Fruit fly (Drosophila melanogaster) whole organism, embryonic: ENCODE data around the gene CG32278.

ENCODE experiments used
- Atf3 ChIP-seq: fragments of 200-800 bp; sonication (Bioruptor generic); optimal IDR thresholded peaks from 3 replicates; lab custom pipeline; 2016; ENCODE audit warnings: missing biosample characterization, missing genetic modification characterization
- B-H1 ChIP-seq: fragments of 200-800 bp; sonication (Bioruptor generic); IDR thresholded peaks from 3 replicates; pipeline ENCODE4 v1.3.6; 2022; ENCODE audit warnings: missing biosample characterization, missing genetic modification characterization
- Blimp-1 ChIP-seq: fragments of 200-800 bp; sonication (Bioruptor generic); optimal IDR thresholded peaks from 3 replicates; lab custom pipeline; 2018; ENCODE audit warnings: missing biosample characterization, missing genetic modification characterization, mild to moderate bottlenecking, moderate library complexity, missing genetic modification reagents
- C15 ChIP-seq: fragments of 200-800 bp; sonication (Bioruptor generic); IDR thresholded peaks from 3 replicates; pipeline ENCODE4 v1.3.6; 2022; ENCODE audit warnings: missing biosample characterization, missing genetic modification characterization
- CG10321 ChIP-seq: fragments of 200-800 bp; sonication (Bioruptor generic); IDR thresholded peaks from 2 replicates; pipeline ENCODE4 v1.3.6; 2022; ENCODE audit warnings: missing biosample characterization, missing genetic modification characterization
- CG10366 ChIP-seq: fragments of 200-800 bp; sonication (Bioruptor generic); IDR thresholded peaks from 2 replicates; pipeline ENCODE4 v1.3.6; 2022; ENCODE audit warnings: missing biosample characterization, missing genetic modification characterization
- CG10431 ChIP-seq: fragments of 200-800 bp; sonication (Bioruptor generic); optimal IDR thresholded peaks from 3 replicates; lab custom pipeline; 2018; ENCODE audit warnings: missing biosample characterization, mild to moderate bottlenecking, missing genetic modification characterization
- CG11085 ChIP-seq: fragments of 200-800 bp; sonication (Bioruptor generic); IDR thresholded peaks from 2 replicates; pipeline ENCODE4 v1.3.6; 2022; ENCODE audit warnings: missing biosample characterization, missing genetic modification characterization
- CG11560 ChIP-seq: fragments of 200-800 bp; sonication (Bioruptor generic); IDR thresholded peaks from 3 replicates; pipeline ENCODE4 v1.3.6; 2022; ENCODE audit warnings: missing biosample characterization, missing genetic modification characterization
- CG12744 ChIP-seq: fragments of 200-800 bp; sonication (Bioruptor generic); optimal IDR thresholded peaks from 2 replicates; lab custom pipeline; 2016; ENCODE audit warnings: missing biosample characterization, missing genetic modification characterization
- CG12769 ChIP-seq: fragments of 200-800 bp; sonication (Bioruptor generic); optimal IDR thresholded peaks from 2 replicates; lab custom pipeline; 2019; ENCODE audit warnings: missing biosample characterization, mild to moderate bottlenecking, missing genetic modification characterization, moderate library complexity
- CG13287 ChIP-seq: fragments of 200-800 bp; sonication (Bioruptor generic); IDR thresholded peaks from 2 replicates; pipeline ENCODE4 v1.3.6; 2022; ENCODE audit warnings: missing biosample characterization, missing genetic modification characterization; ENCODE audit not compliant: partially characterized antibody
- CG14014 ChIP-seq: fragments of 200-800 bp; sonication (Bioruptor generic); IDR thresholded peaks from 2 replicates; pipeline ENCODE4 v1.3.6; 2022; ENCODE audit warnings: missing biosample characterization, missing genetic modification characterization
- CG14710 ChIP-seq: fragments of 200-800 bp; sonication (Bioruptor generic); optimal IDR thresholded peaks from 3 replicates; lab custom pipeline; 2019; ENCODE audit warnings: missing biosample characterization, mild to moderate bottlenecking, missing genetic modification characterization, moderate library complexity
- CG18011 ChIP-seq: fragments of 200-800 bp; sonication (Bioruptor generic); optimal IDR thresholded peaks from 2 replicates; lab custom pipeline; 2017; ENCODE audit warnings: missing biosample characterization, missing genetic modification characterization, mild to moderate bottlenecking, moderate library complexity, missing genotype
- CG18476 ChIP-seq: fragments of 200-800 bp; sonication (Bioruptor generic); optimal IDR thresholded peaks from 2 replicates; lab custom pipeline; 2016; ENCODE audit warnings: missing biosample characterization, mild to moderate bottlenecking, missing genetic modification characterization
- CG32772 ChIP-seq: fragments of 200-800 bp; sonication (Bioruptor generic); IDR thresholded peaks from 2 replicates; pipeline ENCODE4 v1.3.6; 2022; ENCODE audit warnings: missing biosample characterization, missing genetic modification characterization
- CG34224 ChIP-seq: fragments of 200-800 bp; sonication (Bioruptor generic); IDR thresholded peaks from 3 replicates; pipeline ENCODE4 v1.3.6; 2022; ENCODE audit warnings: missing biosample characterization, missing genetic modification characterization; ENCODE audit not compliant: partially characterized antibody
- CG4404 ChIP-seq: fragments of 200-800 bp; sonication (Bioruptor generic); IDR thresholded peaks from 2 replicates; pipeline ENCODE4 v1.3.6; 2022; ENCODE audit warnings: missing biosample characterization, missing genetic modification characterization
- CG6175 ChIP-seq: fragments of 200-800 bp; sonication (Bioruptor generic); IDR thresholded peaks from 3 replicates; pipeline ENCODE4 v1.3.6; 2022; ENCODE audit warnings: missing biosample characterization, missing genetic modification characterization
- CG7372 ChIP-seq: fragments of 200-800 bp; sonication (Bioruptor generic); IDR thresholded peaks from 2 replicates; pipeline ENCODE4 v1.3.6; 2022; ENCODE audit warnings: missing biosample characterization, missing genetic modification characterization
- CG8478 ChIP-seq: fragments of >200 bp; optimal IDR thresholded peaks from 2 replicates; lab custom pipeline; 2018
- CG9876 ChIP-seq: fragments of 200-800 bp; sonication (Bioruptor generic); optimal IDR thresholded peaks from 2 replicates; lab custom pipeline; 2016; ENCODE audit warnings: missing biosample characterization, missing genetic modification characterization
- CG9932 ChIP-seq: fragments of 200-800 bp; sonication (Bioruptor generic); IDR thresholded peaks from 2 replicates; pipeline ENCODE4 v1.3.6; 2022; ENCODE audit warnings: missing biosample characterization, missing genetic modification characterization
- CHES-1-like ChIP-seq: fragments of 200-800 bp; sonication (Bioruptor generic); optimal IDR thresholded peaks from 2 replicates; lab custom pipeline; 2016; ENCODE audit warnings: missing biosample characterization, missing genetic modification characterization
- D19A ChIP-seq: fragments of 200-800 bp; optimal IDR thresholded peaks from 3 replicates; lab custom pipeline; 2019; ENCODE audit warnings: missing biosample characterization, mild to moderate bottlenecking, missing genetic modification characterization, moderate library complexity
- Deaf1 ChIP-seq: fragments of 200-800 bp; optimal IDR thresholded peaks from 3 replicates; lab custom pipeline; 2019; ENCODE audit warnings: missing biosample characterization, mild to moderate bottlenecking, missing genetic modification characterization, moderate library complexity
- Elba2 ChIP-seq: fragments of 200-800 bp; sonication (Bioruptor generic); optimal IDR thresholded peaks from 3 replicates; lab custom pipeline; 2016; ENCODE audit warnings: missing biosample characterization, missing genetic modification characterization
- Fer2 ChIP-seq: fragments of 200-800 bp; sonication (Bioruptor generic); optimal IDR thresholded peaks from 2 replicates; lab custom pipeline; 2018; ENCODE audit warnings: missing biosample characterization, mild to moderate bottlenecking, missing genetic modification characterization, moderate library complexity
- H15 ChIP-seq: fragments of 200-800 bp; sonication (Bioruptor generic); IDR thresholded peaks from 3 replicates; pipeline ENCODE4 v1.3.6; 2022; ENCODE audit warnings: missing biosample characterization, missing genetic modification characterization
- Hmr ChIP-seq: fragments of 200-800 bp; sonication (Bioruptor generic); optimal IDR thresholded peaks from 3 replicates; lab custom pipeline; 2017; ENCODE audit warnings: mild to moderate bottlenecking, missing biosample characterization, missing genetic modification reagents, missing genetic modification characterization
- Hr78 ChIP-seq, 2 experiments: fragments of 200-800 bp in 1 of 2; fragments of >200 bp in 1 of 2; sonication (Bioruptor generic) in 1 of 2; optimal IDR thresholded peaks; 2 replicates each; lab custom pipeline; 2017 to 2019; ENCODE audit warnings: missing biosample characterization in 2 of 2, missing genetic modification characterization in 2 of 2, mild to moderate bottlenecking in 1 of 2, moderate library complexity in 1 of 2
- Sry-β ChIP-seq: fragments of 200-800 bp; sonication (Bioruptor generic); optimal IDR thresholded peaks from 2 replicates; lab custom pipeline; 2018; ENCODE audit warnings: missing biosample characterization, mild to moderate bottlenecking, missing genetic modification characterization, moderate library complexity
- Usf ChIP-seq: fragments of 200-800 bp; sonication (Bioruptor generic); optimal IDR thresholded peaks from 2 replicates; lab custom pipeline; 2017; ENCODE audit warnings: missing genotype, missing biosample characterization, missing genetic modification characterization
- az2 ChIP-seq: fragments of 200-800 bp; sonication (Bioruptor generic); optimal IDR thresholded peaks from 3 replicates; lab custom pipeline; 2016; ENCODE audit warnings: missing biosample characterization, missing genetic modification characterization
- bigmax ChIP-seq: fragments of 200-800 bp; sonication (Bioruptor generic); optimal IDR thresholded peaks from 2 replicates; lab custom pipeline; 2018; ENCODE audit warnings: missing biosample characterization, mild to moderate bottlenecking, missing genetic modification characterization
- crp ChIP-seq, 2 experiments: fragments of 200-800 bp; sonication (Bioruptor generic); optimal IDR thresholded peaks; 2 replicates in 1 of 2; 3 replicates in 1 of 2; lab custom pipeline; 2017; ENCODE audit warnings: missing biosample characterization in 2 of 2, missing genetic modification characterization in 2 of 2, mild to moderate bottlenecking in 1 of 2, moderate library complexity in 1 of 2
- disco-r ChIP-seq: fragments of 200-800 bp; sonication (Bioruptor generic); optimal IDR thresholded peaks from 2 replicates; lab custom pipeline; 2016; ENCODE audit warnings: missing biosample characterization, missing genetic modification characterization
- emc ChIP-seq: fragments of 200-800 bp; sonication (Bioruptor generic); optimal IDR thresholded peaks from 2 replicates; lab custom pipeline; 2016; ENCODE audit warnings: missing biosample characterization, missing genetic modification characterization
- fru ChIP-seq: fragments of >200 bp; optimal IDR thresholded peaks from 2 replicates; lab custom pipeline; 2017
- grn ChIP-seq: fragments of 200-800 bp; sonication (Bioruptor generic); optimal IDR thresholded peaks from 3 replicates; lab custom pipeline; 2017; ENCODE audit warnings: missing biosample characterization, missing genetic modification characterization
- h ChIP-seq: fragments of >200 bp; optimal IDR thresholded peaks from 2 replicates; lab custom pipeline; 2017
- kay ChIP-seq: fragments of 200-800 bp; sonication (Bioruptor generic); optimal IDR thresholded peaks from 2 replicates; lab custom pipeline; 2016; ENCODE audit warnings: missing biosample characterization, missing genetic modification characterization
- lbe ChIP-seq: fragments of 200-800 bp; sonication (Bioruptor generic); optimal IDR thresholded peaks from 2 replicates; lab custom pipeline; 2016; ENCODE audit warnings: missing biosample characterization, mild to moderate bottlenecking, missing genetic modification characterization
- maf-S ChIP-seq: fragments of 200-800 bp; sonication (Bioruptor generic); optimal IDR thresholded peaks from 2 replicates; lab custom pipeline; 2016; ENCODE audit warnings: missing biosample characterization, missing genetic modification characterization
- mirr ChIP-seq: fragments of 200-800 bp; sonication (Bioruptor generic); optimal IDR thresholded peaks from 3 replicates; lab custom pipeline; 2018; ENCODE audit warnings: missing biosample characterization, mild to moderate bottlenecking, missing genetic modification characterization
- org-1 ChIP-seq: fragments of 200-800 bp; sonication (Bioruptor generic); optimal IDR thresholded peaks from 2 replicates; lab custom pipeline; 2017; ENCODE audit warnings: missing biosample characterization, missing genetic modification characterization
- pros ChIP-seq: fragments of 200-800 bp; sonication (Bioruptor generic); optimal IDR thresholded peaks from 3 replicates; lab custom pipeline; 2019; ENCODE audit warnings: missing biosample characterization, mild to moderate bottlenecking, missing genetic modification characterization, moderate library complexity
- sisA ChIP-seq: fragments of 200-800 bp; sonication (Bioruptor generic); IDR thresholded peaks from 2 replicates; pipeline ENCODE4 v1.3.6; 2022; ENCODE audit warnings: missing biosample characterization, missing genetic modification characterization
- tup ChIP-seq: fragments of 200-800 bp; sonication (Bioruptor generic); optimal IDR thresholded peaks from 2 replicates; lab custom pipeline; 2016; ENCODE audit warnings: missing biosample characterization, mild to moderate bottlenecking, missing genetic modification characterization, moderate library complexity
- wor ChIP-seq: fragments of 200-800 bp; sonication (Bioruptor generic); IDR thresholded peaks from 2 replicates; pipeline ENCODE4 v1.3.6; 2022; ENCODE audit warnings: missing biosample characterization, missing genetic modification characterization
- zfh1 ChIP-seq: fragments of 200-800 bp; sonication (Bioruptor generic); IDR thresholded peaks from 3 replicates; pipeline ENCODE4 v1.3.6; 2022; ENCODE audit warnings: missing biosample characterization, missing genetic modification characterization

CG32278 gene

DNA sequence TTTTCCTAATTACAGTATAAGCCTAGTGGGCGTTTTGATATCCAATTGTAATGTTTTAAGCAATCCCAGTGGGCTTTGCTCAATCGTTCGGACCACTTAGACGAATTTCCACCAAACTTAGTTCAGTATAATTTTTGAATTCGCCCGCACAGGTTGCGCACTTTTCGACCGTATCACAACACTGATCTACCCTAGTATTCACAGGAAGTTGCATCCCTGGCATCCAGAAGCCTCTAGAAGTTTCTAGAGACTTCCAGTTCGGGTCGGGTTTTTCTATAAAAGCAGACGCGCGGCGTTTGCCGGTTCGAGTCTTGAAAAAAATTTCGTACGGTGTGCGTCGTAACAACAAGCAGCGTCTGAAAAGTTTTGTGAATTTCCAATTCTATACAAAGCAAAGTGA lies 23.8 kb downstream of the CG32278 start, which contains the start of gene Hsp83 (continued):
- TF ChIP-seq CG18476 (GFP tag; lab: Kevin White, UChicago) = peak; percentile 83
- TF ChIP-seq Atf3 (GFP tag; lab: Kevin White, UChicago) = peak; percentile 91
- TF ChIP-seq Fer2 = peak; percentile 91
- no peak; the same call in 1 of the 3 replicates for TF ChIP-seq CG34224 (GFP tag; lab: Robert Waterston, UW)
- TF ChIP-seq wor (GFP tag; lab: Robert Waterston, UW) = peak; percentile 41; the same call in 1 of the 2 replicates
- TF ChIP-seq CG18011 (GFP tag; lab: Kevin White, UChicago) = peak; percentile 90
- TF ChIP-seq CG14014 = peak; percentile 90
- peak; percentile 80; the same call in 2 of the 3 replicates for TF ChIP-seq C15 (GFP tag; lab: Robert Waterston, UW)
- TF ChIP-seq Usf (GFP tag; lab: Kevin White, UChicago) = peak; percentile 65
- TF ChIP-seq maf-S (GFP tag; lab: Kevin White, UChicago) = peak; percentile 89
- TF ChIP-seq H15 (GFP tag; lab: Robert Waterston, UW) = peak; percentile 92
- TF ChIP-seq CG11560 = no peak; the same call in 2 of the 3 replicates
- peak; percentile 73 for TF ChIP-seq Sry-β (GFP tag; lab: Kevin White, UChicago)
- TF ChIP-seq lbe (GFP tag; lab: Kevin White, UChicago) = peak; percentile 95
- TF ChIP-seq CG7372 (GFP tag; lab: Robert Waterston, UW) = peak; percentile 85
- TF ChIP-seq CG9932 (GFP tag; lab: Robert Waterston, UW) = peak; percentile 84
- peak; percentile 85 for TF ChIP-seq CG10366
- TF ChIP-seq CG13287 (GFP tag; lab: Robert Waterston, UW) = no peak
- TF ChIP-seq CG8478 (lab: Kevin White, UChicago) = no peak
- peak; percentile 38; the same call in 1 of the 2 replicates for TF ChIP-seq sisA (GFP tag; lab: Robert Waterston, UW)
- TF ChIP-seq CG12744 (GFP tag; lab: Kevin White, UChicago) = peak; percentile 94
- TF ChIP-seq D19A (tag; lab: Kevin White, UChicago) = peak; percentile 69
- peak; percentile 84 for TF ChIP-seq tup (GFP tag; lab: Kevin White, UChicago)
- peak; percentile 82; the same call in 2 of the 3 replicates for TF ChIP-seq B-H1
- TF ChIP-seq CG12769 = peak; percentile 94
- no peak for TF ChIP-seq crp (GFP tag; optimal IDR thresholded peaks at IDR 0.05; lab: Kevin White, UChicago)
- peak; percentile 91 for TF ChIP-seq disco-r (GFP tag; lab: Kevin White, UChicago)
- peak; percentile 80 for TF ChIP-seq Deaf1 (tag; lab: Kevin White, UChicago)
- peak; percentile 79 for TF ChIP-seq Blimp-1 (GFP tag; lab: Kevin White, UChicago)
- peak; percentile 26; the same call in 1 of the 2 replicates for TF ChIP-seq CG4404 (GFP tag; lab: Robert Waterston, UW)
- peak; percentile 95 for TF ChIP-seq org-1
- TF ChIP-seq emc (GFP tag; lab: Kevin White, UChicago) = peak; percentile 90
- TF ChIP-seq CG32772 (GFP tag; lab: Robert Waterston, UW) = peak; percentile 84
- TF ChIP-seq Hr78 (GFP tag; optimal IDR thresholded peaks at IDR 0.05; lab: Kevin White, UChicago) = no peak
- peak; percentile 77 for TF ChIP-seq CG10321 (GFP tag; lab: Robert Waterston, UW)
- TF ChIP-seq grn = peak; percentile 81
- TF ChIP-seq kay (GFP tag; lab: Kevin White, UChicago) = peak; percentile 63
- no peak for TF ChIP-seq h
- TF ChIP-seq CG9876 (GFP tag; lab: Kevin White, UChicago) = peak; percentile 89
- peak; percentile 99 for TF ChIP-seq Hmr
- peak; percentile 96 for TF ChIP-seq CHES-1-like
- peak; percentile 87 for TF ChIP-seq CG11085 (GFP tag; lab: Robert Waterston, UW)
- TF ChIP-seq CG6175 (GFP tag; lab: Robert Waterston, UW) = peak; percentile 90
- no peak for TF ChIP-seq fru (lab: Kevin White, UChicago)
- peak; percentile 83 for TF ChIP-seq CG14710 (tag; lab: Kevin White, UChicago)
- TF ChIP-seq zfh1 (GFP tag; lab: Robert Waterston, UW) = peak; percentile 97
- TF ChIP-seq Elba2 = peak; percentile 68
- peak; percentile 99 for TF ChIP-seq CG10431 (GFP tag; lab: Kevin White, UChicago)
- TF ChIP-seq mirr (GFP tag; lab: Kevin White, UChicago) = peak; percentile 100
- peak; percentile 82 for TF ChIP-seq pros (GFP tag; lab: Kevin White, UChicago)
- TF ChIP-seq bigmax (GFP tag; lab: Kevin White, UChicago) = peak; percentile 91
- TF ChIP-seq az2 (GFP tag; lab: Kevin White, UChicago) = peak; percentile 83
